Worm (Caenorhabditis elegans): ENCODE measurements around the gene Y39G8B.5.

ce11 chrII:14038331-14038730 lies 46.7 kb upstream of the Y39G8B.5 start:
- TF ChIP-seq tab-1 (GFP tag; IDR thresholded peaks at IDR 0.05) (no peak), flt-1 (GFP tag; IDR thresholded peaks at IDR 0.05) (0 out of 2 replicates have a peak, but pooled peaks have one; percentile 48), cog-1 (tag; optimal IDR thresholded peaks at IDR 0.05) (no peak)
